Worm (Caenorhabditis elegans) whole organism, midembryonic: ENCODE measurements around the gene F54E2.9.

Experiments
- T22C8.4 ChIP-seq: fragments of 200-800 bp; sonication (Bioruptor generic); IDR thresholded peaks from 2 replicates; pipeline ENCODE4 v1.3.6; 2022; ENCODE audit warnings: missing genetic modification characterization, missing compliant biosample characterization
- cog-1 ChIP-seq: sonication (generic microtip); optimal IDR thresholded peaks from 2 replicates; lab custom pipeline; 2016; ENCODE audit warnings: missing genetic modification characterization, missing compliant biosample characterization
- flt-1 ChIP-seq: fragments of 200-800 bp; sonication (Bioruptor generic); IDR thresholded peaks from 2 replicates; pipeline ENCODE4 v1.3.6; 2022; ENCODE audit warnings: missing genetic modification characterization, missing compliant biosample characterization
- tab-1 ChIP-seq: fragments of 200-800 bp; sonication (Bioruptor generic); IDR thresholded peaks from 2 replicates; pipeline ENCODE4 v1.3.6; 2022; ENCODE audit warnings: missing genetic modification characterization, missing compliant biosample characterization
- ztf-23 ChIP-seq: fragments of 200-800 bp; sonication (Bioruptor generic); IDR thresholded peaks from 2 replicates; pipeline ENCODE4 v1.3.6; 2022; ENCODE audit warnings: missing genetic modification reagents, missing genetic modification characterization, missing compliant biosample characterization
- ztf-29 ChIP-seq: fragments of 200-800 bp; sonication (Bioruptor generic); IDR thresholded peaks from 2 replicates; pipeline ENCODE4 v1.3.6; 2022; ENCODE audit warnings: missing genetic modification reagents, missing genetic modification characterization, missing compliant biosample characterization

DNA sequence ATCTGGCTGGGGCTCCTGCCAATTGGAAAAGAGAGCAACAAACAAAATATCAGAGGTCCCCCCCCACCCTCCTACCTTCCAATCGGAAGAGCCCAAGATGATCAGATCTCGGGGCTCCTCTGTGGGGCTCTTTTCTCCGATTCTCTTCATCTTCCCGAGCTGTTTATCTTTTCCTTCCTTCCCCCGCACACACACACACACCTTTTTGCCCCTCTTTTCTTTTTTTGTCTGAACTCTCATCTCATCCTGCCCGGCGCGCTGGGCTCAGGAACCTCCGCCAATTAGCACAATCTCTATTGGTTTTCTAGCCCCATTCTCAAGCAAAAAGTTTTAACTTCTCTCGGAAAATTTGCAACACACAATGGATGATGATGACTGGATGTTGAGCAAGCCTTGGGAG lies 10.5 kb downstream of the F54E2.9 start:
- TF ChIP-seq flt-1 (GFP tag; lab: Robert Waterston, UW) (no peak), ztf-29 (GFP tag; lab: Robert Waterston, UW) (no peak), cog-1 (tag; lab: Kevin White, UChicago) (no peak), ztf-23 (no peak), T22C8.4 (no peak), tab-1 (GFP tag; lab: Robert Waterston, UW) (no peak)
